Worm (Caenorhabditis elegans) whole organism, L1 larva: Measurements from ENCODE around the gene T19D12.6.
"Not testable (repeated sequence)": the region's sequence is repeated elsewhere in the genome, so short reads cannot be mapped to it uniquely, and the experiment has no call there.

Experiments used
- C16A3.4 ChIP-seq: fragments of 150-350 bp; optimal IDR thresholded peaks from 2 replicates; lab custom pipeline; 2014; ENCODE audit warnings: missing biosample characterization, missing genetic modification characterization
- aha-1 ChIP-seq: fragments of 150-350 bp; optimal IDR thresholded peaks from 2 replicates; lab custom pipeline; 2014; ENCODE audit warnings: missing biosample characterization, missing genetic modification characterization
- ceh-90 ChIP-seq: sonication (generic microtip); optimal IDR thresholded peaks from 2 replicates; lab custom pipeline; 2016; ENCODE audit warnings: missing genetic modification characterization, missing compliant biosample characterization
- dsc-1 ChIP-seq: sonication (generic microtip); optimal IDR thresholded peaks from 2 replicates; lab custom pipeline; 2016; ENCODE audit warnings: mild to moderate bottlenecking, missing genetic modification characterization, missing compliant biosample characterization
- efl-1 ChIP-seq, 4 experiments: fragments of 150-350 bp; optimal IDR thresholded peaks in 3 of 4; peaks in 1 of 4; 1 replicate in 1 of 4; 2 replicates in 3 of 4; lab custom pipeline; 2014; ENCODE audit warnings: missing biosample characterization in 2 of 4, missing genetic modification characterization in 2 of 4, missing genetic modification reagents in 2 of 4
- efl-3 ChIP-seq: fragments of 200-800 bp; sonication (Bioruptor generic); optimal IDR thresholded peaks from 2 replicates; lab custom pipeline; 2018; ENCODE audit warnings: mild to moderate bottlenecking, missing genetic modification characterization, missing compliant biosample characterization
- egl-13 ChIP-seq: sonication (generic microtip); optimal IDR thresholded peaks from 2 replicates; lab custom pipeline; 2016; ENCODE audit warnings: missing genotype, missing genetic modification reagents, missing genetic modification characterization, missing compliant biosample characterization
- elt-2 ChIP-seq: sonication (generic microtip); optimal IDR thresholded peaks from 2 replicates; lab custom pipeline; 2016; ENCODE audit warnings: missing genetic modification characterization, mild to moderate bottlenecking, inconsistent platforms, missing compliant biosample characterization, missing genetic modification reagents
- ets-5 ChIP-seq: fragments of 200-800 bp; sonication (Bioruptor generic); IDR thresholded peaks from 2 replicates; pipeline ENCODE4 v1.3.6; 2022; ENCODE audit warnings: missing genetic modification characterization, missing compliant biosample characterization
- fkh-4 ChIP-seq: sonication (generic microtip); optimal IDR thresholded peaks from 2 replicates; lab custom pipeline; 2016; ENCODE audit warnings: missing compliant biosample characterization, missing genetic modification characterization, borderline replicate concordance
- fkh-8 ChIP-seq: sonication (generic microtip); optimal IDR thresholded peaks from 2 replicates; lab custom pipeline; 2016; ENCODE audit warnings: mild to moderate bottlenecking, missing genetic modification characterization, missing compliant biosample characterization
- fos-1 ChIP-seq: fragments of 150-350 bp; optimal IDR thresholded peaks from 2 replicates; lab custom pipeline; 2014; ENCODE audit warnings: missing biosample characterization, missing genetic modification characterization
- grh-1 ChIP-seq: fragments of 200-800 bp; sonication (Bioruptor generic); IDR thresholded peaks from 2 replicates; pipeline ENCODE4 v1.3.6; 2022; ENCODE audit warnings: missing genetic modification reagents, missing genetic modification characterization, missing compliant biosample characterization
- hlh-17 ChIP-seq: fragments of 200-800 bp; sonication (Bioruptor generic); optimal IDR thresholded peaks from 2 replicates; lab custom pipeline; 2018; ENCODE audit warnings: missing genetic modification characterization, mild to moderate bottlenecking, missing compliant biosample characterization, moderate library complexity, borderline replicate concordance
- jun-1 ChIP-seq: fragments of 150-350 bp; optimal IDR thresholded peaks from 2 replicates; lab custom pipeline; 2014; ENCODE audit warnings: missing biosample characterization, missing genetic modification reagents, missing genetic modification characterization
- lin-14 ChIP-seq: fragments of 200-800 bp; sonication (Bioruptor generic); optimal IDR thresholded peaks from 2 replicates; lab custom pipeline; 2018; ENCODE audit warnings: mild to moderate bottlenecking, missing genetic modification characterization, moderate library complexity, missing compliant biosample characterization
- lin-15B ChIP-seq: fragments of 150-350 bp; sonication (generic microtip); optimal IDR thresholded peaks from 3 replicates; lab custom pipeline; 2014; ENCODE audit warnings: missing biosample characterization, missing genetic modification characterization
- lin-35 ChIP-seq, 2 experiments: fragments of 150-350 bp; optimal IDR thresholded peaks; 2 replicates each; lab custom pipeline; 2014; ENCODE audit warnings: missing biosample characterization in 2 of 2, missing genetic modification characterization in 2 of 2, missing genetic modification reagents in 2 of 2
- lin-39 ChIP-seq: fragments of 150-350 bp; optimal IDR thresholded peaks from 2 replicates; lab custom pipeline; 2014; ENCODE audit warnings: missing biosample characterization, missing genetic modification reagents, missing genetic modification characterization
- lir-3 ChIP-seq: sonication (generic microtip); optimal IDR thresholded peaks from 2 replicates; lab custom pipeline; 2016; ENCODE audit warnings: mild to moderate bottlenecking, missing genetic modification characterization, moderate library complexity, missing compliant biosample characterization; ENCODE audit not compliant: poor library complexity
- mab-9 ChIP-seq: fragments of 200-800 bp; sonication (Bioruptor generic); IDR thresholded peaks from 2 replicates; pipeline ENCODE4 v1.3.6; 2022; ENCODE audit warnings: missing genetic modification reagents, missing genetic modification characterization, missing compliant biosample characterization
- nhr-11 ChIP-seq: fragments of 150-350 bp; optimal IDR thresholded peaks from 2 replicates; lab custom pipeline; 2014; ENCODE audit warnings: missing biosample characterization, missing genetic modification characterization
- nhr-237 ChIP-seq: fragments of 150-350 bp; optimal IDR thresholded peaks from 2 replicates; lab custom pipeline; 2014; ENCODE audit warnings: missing biosample characterization, missing genetic modification characterization
- nhr-28 ChIP-seq: fragments of 150-350 bp; optimal IDR thresholded peaks from 2 replicates; lab custom pipeline; 2014; ENCODE audit warnings: missing biosample characterization, missing genetic modification characterization
- nhr-71 ChIP-seq: sonication (generic microtip); optimal IDR thresholded peaks from 2 replicates; lab custom pipeline; 2016; ENCODE audit warnings: mild to moderate bottlenecking, missing genetic modification characterization, moderate library complexity, missing compliant biosample characterization
- nhr-77 ChIP-seq: fragments of 150-350 bp; optimal IDR thresholded peaks from 2 replicates; lab custom pipeline; 2014; ENCODE audit warnings: missing biosample characterization, missing genetic modification characterization
- nhr-84 ChIP-seq: sonication (generic microtip); optimal IDR thresholded peaks from 2 replicates; lab custom pipeline; 2017; ENCODE audit warnings: missing biosample characterization, missing genetic modification characterization
- nhr-85 ChIP-seq: sonication (generic microtip); peaks from one replicate; lab custom pipeline; 2016; ENCODE audit warnings: missing genetic modification characterization, inconsistent platforms, missing compliant biosample characterization
- nhr-90 ChIP-seq: sonication (generic microtip); optimal IDR thresholded peaks from 2 replicates; lab custom pipeline; 2016; ENCODE audit warnings: mild to moderate bottlenecking, missing genetic modification characterization, missing compliant biosample characterization; ENCODE audit not compliant: poor library complexity
- rnt-1 ChIP-seq: sonication (generic microtip); optimal IDR thresholded peaks from 2 replicates; lab custom pipeline; 2016; ENCODE audit warnings: mild to moderate bottlenecking, missing genetic modification characterization, moderate library complexity, missing compliant biosample characterization
- skn-1 ChIP-seq: fragments of 150-350 bp; optimal IDR thresholded peaks from 2 replicates; lab custom pipeline; 2014; ENCODE audit warnings: missing biosample characterization, missing genetic modification characterization
- swsn-7 ChIP-seq: sonication (generic microtip); optimal IDR thresholded peaks from 2 replicates; lab custom pipeline; 2016; ENCODE audit warnings: missing genetic modification characterization, missing compliant biosample characterization
- tbx-2 ChIP-seq: sonication (generic microtip); optimal IDR thresholded peaks from 2 replicates; lab custom pipeline; 2016; ENCODE audit warnings: missing genetic modification characterization, missing compliant biosample characterization
- unc-130 ChIP-seq: fragments of 150-350 bp; optimal IDR thresholded peaks from 2 replicates; lab custom pipeline; 2017; ENCODE audit warnings: missing biosample characterization, missing genetic modification characterization, inconsistent platforms
- vab-15 ChIP-seq: sonication (generic microtip); optimal IDR thresholded peaks from 2 replicates; lab custom pipeline; 2017; ENCODE audit warnings: missing genotype, mild to moderate bottlenecking, missing genetic modification characterization, missing compliant biosample characterization
- zag-1 ChIP-seq: fragments of 150-350 bp; optimal IDR thresholded peaks from 2 replicates; lab custom pipeline; 2014; ENCODE audit warnings: missing biosample characterization, missing genetic modification characterization

T19D12.6 gene

ce11 chrII:6636136-6636535 lies 6.8 kb downstream of the T19D12.6 start, which contains the start of gene T19D12.5:
TSS of gene T19D12.5 (minus strand) at chrII:6636236.
- TF ChIP-seq nhr-11 (tag; lab: Kevin White, UChicago) (no peak), jun-1 (tag; lab: Kevin White, UChicago) (no peak), nhr-85 (tag; lab: Kevin White, UChicago) (no peak), grh-1 (GFP tag; lab: Robert Waterston, UW) (no peak), nhr-28 (tag; lab: Kevin White, UChicago) (no peak), nhr-77 (no peak), swsn-7 (no peak), hlh-17 (GFP tag; lab: Kevin White, UChicago) (no peak), tbx-2 (tag; lab: Kevin White, UChicago) (no peak), egl-13 (no peak), lin-35 (GFP tag; optimal IDR thresholded peaks at IDR 0.05; lab: Kevin White, UChicago) (no peak), lin-14 (GFP tag; lab: Kevin White, UChicago) (no peak), lin-39 (tag; lab: Kevin White, UChicago) (no peak), fos-1 (tag; lab: Kevin White, UChicago) (no peak), zag-1 (tag; lab: Kevin White, UChicago) (no peak), mab-9 (no peak)

ce11 chrII:6631995-6632394 lies 10.9 kb downstream of the T19D12.6 start:
- TF ChIP-seq ets-5 (no peak), C16A3.4 (no peak), elt-2 (peak; percentile 67), vab-15 (no peak), fkh-8 (tag; lab: Kevin White, UChicago) (no peak), nhr-71 (tag; lab: Kevin White, UChicago) (no peak)

ce11 chrII:6630811-6631210 lies 12.1 kb downstream of the T19D12.6 start, which contains the start of gene T19D12.4:
TSS of gene T19D12.4 (plus strand) at chrII:6631105.
- TF ChIP-seq elt-2 (peak; percentile 82), unc-130 (tag; lab: Kevin White, UChicago) (no peak)

- TF ChIP-seq dsc-1 (no peak), lir-3 (tag; lab: Kevin White, UChicago) (no peak), lin-15B (tag; lab: Kevin White, UChicago) (no peak), nhr-90 (no peak), efl-3 (GFP tag; lab: Kevin White, UChicago) (no peak), fkh-4 (tag; lab: Kevin White, UChicago) (no peak), swsn-7 (no peak), rnt-1 (tag; lab: Kevin White, UChicago) (no peak), mab-9 (no peak), nhr-84 (tag; lab: Kevin White, UChicago) (no peak), hlh-17 (GFP tag; lab: Kevin White, UChicago) (no peak), aha-1 (tag; lab: Kevin White, UChicago) (no peak)
Observed at ce11 chrII:6629775-6630174, 13.1 kb downstream of the T19D12.6 start.

ce11 chrII:6628397-6628796 lies 14.5 kb downstream of the T19D12.6 start:
- TF ChIP-seq elt-2 (peak; percentile 35), ceh-90 (tag; lab: Kevin White, UChicago) (no peak), skn-1 (tag; lab: Kevin White, UChicago) (no peak)
- TF ChIP-seq, all 84 proteins: peak for 1

ce11 chrII:6627182-6627581 lies 15.7 kb downstream of the T19D12.6 start, which contains the start of the genes F54H5.5 and F54H5.2:
TSS of gene F54H5.5 (minus strand) at chrII:6627282.
TSS of gene F54H5.2 (plus strand) at chrII:6627484.
- not testable (repeated sequence) for TF ChIP-seq efl-1 (optimal IDR thresholded peaks at IDR 0.05; lab: Kevin White, UChicago); efl-1 (GFP tag; optimal IDR thresholded peaks at IDR 0.05 in 1 of 2; lab: Kevin White, UChicago); tbx-2 (tag; lab: Kevin White, UChicago); nhr-237 (tag; lab: Kevin White, UChicago)
